Worm (Caenorhabditis elegans) whole organism, L1 larva: Measurements from ENCODE around the gene Y43C5B.2.

Experiments
- C16A3.4 ChIP-seq: fragments of 150-350 bp; optimal IDR thresholded peaks from 2 replicates; lab custom pipeline; 2014; ENCODE audit warnings: missing biosample characterization, missing genetic modification characterization
- C34B4.2 ChIP-seq: sonication (generic microtip); optimal IDR thresholded peaks from 2 replicates; lab custom pipeline; 2017; ENCODE audit warnings: mild to moderate bottlenecking, missing genetic modification characterization, missing compliant biosample characterization
- F16B12.6 ChIP-seq: fragments of 150-350 bp; optimal IDR thresholded peaks from 2 replicates; lab custom pipeline; 2014; ENCODE audit warnings: missing biosample characterization, missing genetic modification characterization
- Y116A8C.19 ChIP-seq: sonication (generic microtip); optimal IDR thresholded peaks from 2 replicates; lab custom pipeline; 2016; ENCODE audit warnings: missing compliant biosample characterization, missing genetic modification characterization, borderline replicate concordance
- aly-2 ChIP-seq: fragments of 150-350 bp; optimal IDR thresholded peaks from 2 replicates; lab custom pipeline; 2014; ENCODE audit warnings: missing biosample characterization, missing genetic modification characterization
- ama-1 ChIP-seq: fragments of 150-350 bp; optimal IDR thresholded peaks from 2 replicates; lab custom pipeline; 2014
- ceh-63 ChIP-seq: fragments of 200-800 bp; sonication (Bioruptor generic); optimal IDR thresholded peaks from 2 replicates; lab custom pipeline; 2018; ENCODE audit warnings: mild to moderate bottlenecking, missing genetic modification characterization, missing compliant biosample characterization
- ceh-8 ChIP-seq: fragments of 200-800 bp; sonication (Bioruptor generic); optimal IDR thresholded peaks from 2 replicates; lab custom pipeline; 2018; ENCODE audit warnings: mild to moderate bottlenecking, missing genetic modification characterization, moderate library complexity, missing compliant biosample characterization
- dpl-1 ChIP-seq, 3 experiments: fragments of 150-350 bp in 2 of 3; sonication (generic microtip) in 1 of 3; optimal IDR thresholded peaks; 2 replicates each; lab custom pipeline; 2014 to 2017; ENCODE audit warnings: missing biosample characterization in 3 of 3, missing genetic modification characterization in 3 of 3, missing genetic modification reagents in 3 of 3
- dsc-1 ChIP-seq: sonication (generic microtip); optimal IDR thresholded peaks from 2 replicates; lab custom pipeline; 2016; ENCODE audit warnings: mild to moderate bottlenecking, missing genetic modification characterization, missing compliant biosample characterization
- efl-1 ChIP-seq, 4 experiments: fragments of 150-350 bp; optimal IDR thresholded peaks in 3 of 4; peaks in 1 of 4; 1 replicate in 1 of 4; 2 replicates in 3 of 4; lab custom pipeline; 2014; ENCODE audit warnings: missing biosample characterization in 2 of 4, missing genetic modification characterization in 2 of 4, missing genetic modification reagents in 2 of 4
- efl-3 ChIP-seq: fragments of 200-800 bp; sonication (Bioruptor generic); optimal IDR thresholded peaks from 2 replicates; lab custom pipeline; 2018; ENCODE audit warnings: mild to moderate bottlenecking, missing genetic modification characterization, missing compliant biosample characterization
- egl-27 ChIP-seq, 2 experiments: fragments of 150-350 bp in 1 of 2; sonication (generic microtip); optimal IDR thresholded peaks; 3 replicates each; lab custom pipeline; 2017 to 2018; ENCODE audit warnings: missing biosample characterization in 2 of 2, missing genetic modification characterization in 2 of 2, missing genetic modification reagents in 2 of 2
- elt-2 ChIP-seq: sonication (generic microtip); optimal IDR thresholded peaks from 2 replicates; lab custom pipeline; 2016; ENCODE audit warnings: missing genetic modification characterization, mild to moderate bottlenecking, inconsistent platforms, missing compliant biosample characterization, missing genetic modification reagents
- elt-3 ChIP-seq, 6 experiments: fragments of 150-350 bp in 1 of 6; sonication (generic microtip); optimal IDR thresholded peaks; 2 replicates each; lab custom pipeline; 2017 to 2018; ENCODE audit warnings: missing biosample characterization in 6 of 6, missing genetic modification characterization in 6 of 6, inconsistent platforms in 1 of 6
- ets-5 ChIP-seq: fragments of 200-800 bp; sonication (Bioruptor generic); IDR thresholded peaks from 2 replicates; pipeline ENCODE4 v1.3.6; 2022; ENCODE audit warnings: missing genetic modification characterization, missing compliant biosample characterization
- fkh-10 ChIP-seq: sonication (generic microtip); optimal IDR thresholded peaks from 2 replicates; lab custom pipeline; 2017; ENCODE audit warnings: missing biosample characterization, missing genetic modification reagents, missing genetic modification characterization
- fkh-8 ChIP-seq: sonication (generic microtip); optimal IDR thresholded peaks from 2 replicates; lab custom pipeline; 2016; ENCODE audit warnings: mild to moderate bottlenecking, missing genetic modification characterization, missing compliant biosample characterization
- hpl-2 ChIP-seq: fragments of 150-350 bp; optimal IDR thresholded peaks from 2 replicates; lab custom pipeline; 2014; ENCODE audit warnings: missing biosample characterization, missing genetic modification reagents, missing genetic modification characterization
- isw-1 ChIP-seq: fragments of 200-800 bp; sonication (Bioruptor generic); IDR thresholded peaks from 2 replicates; pipeline ENCODE4 v1.3.6; 2022; ENCODE audit warnings: missing genetic modification characterization, missing compliant biosample characterization
- jun-1 ChIP-seq: fragments of 150-350 bp; optimal IDR thresholded peaks from 2 replicates; lab custom pipeline; 2014; ENCODE audit warnings: missing biosample characterization, missing genetic modification reagents, missing genetic modification characterization
- lin-14 ChIP-seq: fragments of 200-800 bp; sonication (Bioruptor generic); optimal IDR thresholded peaks from 2 replicates; lab custom pipeline; 2018; ENCODE audit warnings: mild to moderate bottlenecking, missing genetic modification characterization, moderate library complexity, missing compliant biosample characterization
- lin-15B ChIP-seq: fragments of 150-350 bp; sonication (generic microtip); optimal IDR thresholded peaks from 3 replicates; lab custom pipeline; 2014; ENCODE audit warnings: missing biosample characterization, missing genetic modification characterization
- lin-35 ChIP-seq, 2 experiments: fragments of 150-350 bp; optimal IDR thresholded peaks; 2 replicates each; lab custom pipeline; 2014; ENCODE audit warnings: missing biosample characterization in 2 of 2, missing genetic modification characterization in 2 of 2, missing genetic modification reagents in 2 of 2
- lin-39 ChIP-seq: fragments of 150-350 bp; optimal IDR thresholded peaks from 2 replicates; lab custom pipeline; 2014; ENCODE audit warnings: missing biosample characterization, missing genetic modification reagents, missing genetic modification characterization
- lir-3 ChIP-seq: sonication (generic microtip); optimal IDR thresholded peaks from 2 replicates; lab custom pipeline; 2016; ENCODE audit warnings: mild to moderate bottlenecking, missing genetic modification characterization, moderate library complexity, missing compliant biosample characterization; ENCODE audit not compliant: poor library complexity
- lsy-2 ChIP-seq, 2 experiments: fragments of 150-350 bp; optimal IDR thresholded peaks; 2 replicates each; lab custom pipeline; 2014; ENCODE audit warnings: missing biosample characterization in 2 of 2, missing genetic modification characterization in 2 of 2
- mep-1 ChIP-seq: fragments of 150-350 bp; optimal IDR thresholded peaks from 2 replicates; lab custom pipeline; 2014; ENCODE audit warnings: missing biosample characterization, missing genetic modification characterization
- nhr-19 ChIP-seq: fragments of 200-800 bp; sonication (Bioruptor generic); conservative IDR thresholded peaks from 2 replicates; pipeline ENCODE4 v1.3.6; 2022; ENCODE audit warnings: missing genetic modification characterization, missing compliant biosample characterization
- nhr-20 ChIP-seq: sonication (generic microtip); optimal IDR thresholded peaks from 2 replicates; lab custom pipeline; 2016; ENCODE audit warnings: mild to moderate bottlenecking, missing genetic modification characterization, missing compliant biosample characterization
- nhr-237 ChIP-seq: fragments of 150-350 bp; optimal IDR thresholded peaks from 2 replicates; lab custom pipeline; 2014; ENCODE audit warnings: missing biosample characterization, missing genetic modification characterization
- nhr-71 ChIP-seq: sonication (generic microtip); optimal IDR thresholded peaks from 2 replicates; lab custom pipeline; 2016; ENCODE audit warnings: mild to moderate bottlenecking, missing genetic modification characterization, moderate library complexity, missing compliant biosample characterization
- nhr-76 ChIP-seq: sonication (generic microtip); optimal IDR thresholded peaks from 2 replicates; lab custom pipeline; 2017; ENCODE audit warnings: missing biosample characterization, missing genetic modification characterization
- nhr-90 ChIP-seq: sonication (generic microtip); optimal IDR thresholded peaks from 2 replicates; lab custom pipeline; 2016; ENCODE audit warnings: mild to moderate bottlenecking, missing genetic modification characterization, missing compliant biosample characterization; ENCODE audit not compliant: poor library complexity
- pax-3 ChIP-seq: fragments of 200-800 bp; sonication (Bioruptor generic); optimal IDR thresholded peaks from 2 replicates; lab custom pipeline; 2018; ENCODE audit warnings: mild to moderate bottlenecking, missing genetic modification characterization, moderate library complexity, missing compliant biosample characterization
- snpc-4 ChIP-seq: fragments of 150-350 bp; optimal IDR thresholded peaks from 2 replicates; lab custom pipeline; 2014; ENCODE audit warnings: missing biosample characterization, missing genetic modification characterization
- sptf-1 ChIP-seq: fragments of 150-350 bp; optimal IDR thresholded peaks from 2 replicates; lab custom pipeline; 2014; ENCODE audit warnings: missing biosample characterization, missing genetic modification characterization
- tlp-1 ChIP-seq: fragments of 150-350 bp; optimal IDR thresholded peaks from 2 replicates; lab custom pipeline; 2014; ENCODE audit warnings: missing biosample characterization, missing genetic modification characterization
- unc-130 ChIP-seq: fragments of 150-350 bp; optimal IDR thresholded peaks from 2 replicates; lab custom pipeline; 2017; ENCODE audit warnings: missing biosample characterization, missing genetic modification characterization, inconsistent platforms
- unc-86 ChIP-seq: sonication (generic microtip); optimal IDR thresholded peaks from 2 replicates; lab custom pipeline; 2016; ENCODE audit warnings: missing genetic modification characterization, missing compliant biosample characterization
- unc-98 ChIP-seq: fragments of 200-800 bp; sonication (Bioruptor generic); IDR thresholded peaks from 2 replicates; pipeline ENCODE4 v1.3.6; 2022; ENCODE audit warnings: missing genetic modification characterization, missing compliant biosample characterization
- vab-15 ChIP-seq: sonication (generic microtip); optimal IDR thresholded peaks from 2 replicates; lab custom pipeline; 2017; ENCODE audit warnings: missing genotype, mild to moderate bottlenecking, missing genetic modification characterization, missing compliant biosample characterization
- zag-1 ChIP-seq: fragments of 150-350 bp; optimal IDR thresholded peaks from 2 replicates; lab custom pipeline; 2014; ENCODE audit warnings: missing biosample characterization, missing genetic modification characterization
- zip-4 ChIP-seq: fragments of 200-800 bp; sonication (Bioruptor generic); optimal IDR thresholded peaks from 2 replicates; lab custom pipeline; 2018; ENCODE audit warnings: mild to moderate bottlenecking, missing genetic modification characterization, moderate library complexity, missing compliant biosample characterization
- ztf-11 ChIP-seq, 2 experiments: sonication (generic microtip); optimal IDR thresholded peaks; 2 replicates each; lab custom pipeline; 2016 to 2017; ENCODE audit warnings: missing genetic modification characterization in 2 of 2, missing biosample characterization in 1 of 2, missing compliant biosample characterization in 1 of 2
- ztf-4 ChIP-seq: fragments of 150-350 bp; optimal IDR thresholded peaks from 2 replicates; lab custom pipeline; 2014; ENCODE audit warnings: missing biosample characterization, missing genetic modification characterization

Gene Y43C5B.2

ce11 chrIV:10347528-10347927 lies 4.6 kb downstream of the Y43C5B.2 start:
- peak; percentile 3 for TF ChIP-seq unc-86 (tag; lab: Kevin White, UChicago)
- TF ChIP-seq fkh-10 (GFP tag; lab: Kevin White, UChicago), result no peak
- TF ChIP-seq nhr-20 (tag; lab: Kevin White, UChicago), result no peak
- peak in 1 of 2 experiments; percentile 43 for TF ChIP-seq lsy-2 (tag; optimal IDR thresholded peaks at IDR 0.05; lab: Kevin White, UChicago)
- TF ChIP-seq snpc-4 (tag; lab: Kevin White, UChicago), result no peak
- TF ChIP-seq ceh-63, result no peak
- no peak for TF ChIP-seq elt-3 (tag; optimal IDR thresholded peaks at IDR 0.05; lab: Kevin White, UChicago)
- peak; percentile 20 for TF ChIP-seq dsc-1 (tag; lab: Kevin White, UChicago)
- no peak for TF ChIP-seq fkh-8 (tag; lab: Kevin White, UChicago)
- no peak for TF ChIP-seq nhr-90 (tag; lab: Kevin White, UChicago)
- no peak for TF ChIP-seq isw-1
- TF ChIP-seq unc-130 (tag; lab: Kevin White, UChicago), result no peak
- no peak for TF ChIP-seq ceh-8 (GFP tag; lab: Kevin White, UChicago)
- TF ChIP-seq lin-15B (tag; lab: Kevin White, UChicago), result no peak
- TF ChIP-seq lin-14, result peak; percentile 70
- TF ChIP-seq Y116A8C.19 (tag; lab: Kevin White, UChicago), result no peak
- no peak for TF ChIP-seq efl-3 (GFP tag; lab: Kevin White, UChicago)
- TF ChIP-seq efl-1 (optimal IDR thresholded peaks at IDR 0.05; lab: Kevin White, UChicago), result no peak
- peak in 1 of 2 experiments; percentile 60 for TF ChIP-seq efl-1 (GFP tag; optimal IDR thresholded peaks at IDR 0.05 in 1 of 2; lab: Kevin White, UChicago)
- TF ChIP-seq ztf-4 (tag; lab: Kevin White, UChicago), result no peak
- TF ChIP-seq lir-3 (tag; lab: Kevin White, UChicago), result no peak
- no peak for TF ChIP-seq nhr-76 (tag; lab: Kevin White, UChicago)
- TF ChIP-seq, all 84 proteins: peak for 5

- no peak for TF ChIP-seq unc-86 (tag; lab: Kevin White, UChicago)
- no peak for TF ChIP-seq unc-130 (tag; lab: Kevin White, UChicago)
These were observed 5.2 kb downstream of the Y43C5B.2 start for ce11 chrIV:10346948-10347347.

ce11 chrIV:10345990-10346389 lies 6.2 kb downstream of the Y43C5B.2 start:
- TF ChIP-seq sptf-1 (no peak), zip-4 (GFP tag; lab: Kevin White, UChicago) (no peak), nhr-237 (no peak), efl-1 (optimal IDR thresholded peaks at IDR 0.05; lab: Kevin White, UChicago) (peak; percentile 43 to 49), efl-1 (GFP tag; optimal IDR thresholded peaks at IDR 0.05 in 1 of 2; lab: Kevin White, UChicago) (peak in 1 of 2 experiments; percentile 88), pax-3 (tag; lab: Kevin White, UChicago) (no peak), ets-5 (GFP tag; lab: Robert Waterston, UW) (no peak), C16A3.4 (no peak), nhr-19 (GFP tag; lab: Robert Waterston, UW) (no peak), fkh-10 (GFP tag; lab: Kevin White, UChicago) (no peak), ama-1 (no peak), nhr-71 (tag; lab: Kevin White, UChicago) (peak; percentile 72), tlp-1 (tag; lab: Kevin White, UChicago) (no peak), egl-27 (tag; optimal IDR thresholded peaks at IDR 0.05; lab: Kevin White, UChicago) (no peak), unc-98 (GFP tag; lab: Robert Waterston, UW) (no peak), isw-1 (no peak), jun-1 (tag; lab: Kevin White, UChicago) (peak; percentile 4), mep-1 (tag; lab: Kevin White, UChicago) (peak; percentile 85), zag-1 (tag; lab: Kevin White, UChicago) (no peak), nhr-90 (tag; lab: Kevin White, UChicago) (peak; percentile 15), vab-15 (no peak), elt-2 (no peak), dsc-1 (tag; lab: Kevin White, UChicago) (no peak), lin-35 (GFP tag; optimal IDR thresholded peaks at IDR 0.05; lab: Kevin White, UChicago) (peak; percentile 30 to 54), unc-86 (tag; lab: Kevin White, UChicago) (no peak), hpl-2 (GFP tag; lab: Kevin White, UChicago) (no peak), nhr-20 (tag; lab: Kevin White, UChicago) (peak; percentile 66), lin-39 (tag; lab: Kevin White, UChicago) (no peak), nhr-76 (tag; lab: Kevin White, UChicago) (no peak), C34B4.2 (tag; lab: Kevin White, UChicago) (no peak), F16B12.6 (tag; lab: Kevin White, UChicago) (no peak), dpl-1 (GFP tag; optimal IDR thresholded peaks at IDR 0.05; lab: Kevin White, UChicago) (peak in 2 of 3 experiments; percentile 32), ztf-11 (tag; optimal IDR thresholded peaks at IDR 0.05; lab: Kevin White, UChicago) (no peak), aly-2 (tag; lab: Kevin White, UChicago) (no peak)
